Fruit fly (Drosophila melanogaster) whole organism: ENCODE data around the gene CG15130.

Experiments
- CG8478 ChIP-seq: fragments of >200 bp; optimal IDR thresholded peaks from 2 replicates; lab custom pipeline; 2018; ENCODE audit warnings: inconsistent platforms
- Dll ChIP-seq: fragments of >200 bp; optimal IDR thresholded peaks from 2 replicates; lab custom pipeline; 2017
- EcR ChIP-seq, 2 experiments: fragments of >200 bp; optimal IDR thresholded peaks; 2 replicates each; lab custom pipeline; 2017; ENCODE audit warnings: missing biosample characterization in 2 of 2, missing genetic modification characterization in 2 of 2, missing genetic modification reagents in 2 of 2
- pan ChIP-seq: fragments of >200 bp; optimal IDR thresholded peaks from 2 replicates; lab custom pipeline; 2017
- psq ChIP-seq: fragments of >200 bp; optimal IDR thresholded peaks from 2 replicates; lab custom pipeline; 2017
- usp ChIP-seq: fragments of >200 bp; optimal IDR thresholded peaks from 2 replicates; lab custom pipeline; 2017; ENCODE audit warnings: missing biosample characterization, missing genetic modification characterization, mixed read lengths

Gene CG15130

dm6 chr2L:20428756-20429408, 4.4 kb upstream of the CG15130 start:
- TF ChIP-seq pan (no peak), psq (lab: Kevin White, UChicago) (no peak), Dll (no peak), CG8478 (peak; percentile 50), EcR (GFP tag; optimal IDR thresholded peaks at IDR 0.05; lab: Kevin White, UChicago) (no peak)

dm6 chr2L:20428382-20428755, 3.9 kb upstream of the CG15130 start:
- no peak for TF ChIP-seq usp (GFP tag; lab: Kevin White, UChicago)
- TF ChIP-seq EcR (GFP tag; optimal IDR thresholded peaks at IDR 0.05; lab: Kevin White, UChicago) = no peak
- no peak for TF ChIP-seq pan
- no peak for TF ChIP-seq psq (lab: Kevin White, UChicago)
- TF ChIP-seq CG8478 = no peak
- TF ChIP-seq Dll = no peak

- no peak for TF ChIP-seq CG8478
Measured at dm6 chr2L:20427401-20427800, 2.9 kb upstream of the CG15130 start.

- TF ChIP-seq pan (no peak), EcR (GFP tag; optimal IDR thresholded peaks at IDR 0.05; lab: Kevin White, UChicago) (no peak), psq (lab: Kevin White, UChicago) (no peak), Dll (no peak), usp (GFP tag; lab: Kevin White, UChicago) (no peak), CG8478 (no peak)
Measured at dm6 chr2L:20425854-20426396, 1.5 kb upstream of the CG15130 start, which contains the start of gene CG31688. Gene CG31688 (plus strand): TSS chr2L:20426199.

- TF ChIP-seq Dll = no peak
- no peak for TF ChIP-seq usp (GFP tag; lab: Kevin White, UChicago)
- no peak for TF ChIP-seq psq (lab: Kevin White, UChicago)
- no peak for TF ChIP-seq CG8478
- TF ChIP-seq pan = no peak
- TF ChIP-seq EcR (GFP tag; optimal IDR thresholded peaks at IDR 0.05; lab: Kevin White, UChicago) = no peak
Measured at dm6 chr2L:20420035-20420434, 4.4 kb downstream of the CG15130 start.

dm6 chr2L:20417597-20418286, 6.7 kb downstream of the CG15130 start:
- TF ChIP-seq psq (lab: Kevin White, UChicago) (no peak), pan (no peak), CG8478 (no peak), usp (GFP tag; lab: Kevin White, UChicago) (no peak), EcR (GFP tag; optimal IDR thresholded peaks at IDR 0.05; lab: Kevin White, UChicago) (no peak), Dll (no peak)

- TF ChIP-seq pan (no peak), EcR (GFP tag; optimal IDR thresholded peaks at IDR 0.05; lab: Kevin White, UChicago) (no peak), CG8478 (no peak), usp (GFP tag; lab: Kevin White, UChicago) (no peak), Dll (no peak), psq (lab: Kevin White, UChicago) (no peak)
Measured at dm6 chr2L:20416754-20417563, 7.5 kb downstream of the CG15130 start, which contains the start of the genes CG10949 and Arpc2. Gene CG10949 (minus strand): TSS chr2L:20416918. Gene Arpc2 (plus strand): TSS chr2L:20417057.

- no peak for TF ChIP-seq Dll
Measured at dm6 chr2L:20414750-20415211, 9.7 kb downstream of the CG15130 start, which contains the start of gene CG10947. Gene CG10947 (minus strand): TSS chr2L:20414800.

dm6 chr2L:20413826-20414225, 10.6 kb downstream of the CG15130 start:
- TF ChIP-seq usp (GFP tag; lab: Kevin White, UChicago) (no peak), psq (lab: Kevin White, UChicago) (no peak), EcR (GFP tag; optimal IDR thresholded peaks at IDR 0.05; lab: Kevin White, UChicago) (no peak), Dll (no peak), CG8478 (no peak), pan (no peak)

dm6 chr2L:20401408-20401807, 23.1 kb downstream of the CG15130 start:
- TF ChIP-seq psq (lab: Kevin White, UChicago) (no peak), usp (GFP tag; lab: Kevin White, UChicago) (no peak), Dll (no peak), EcR (GFP tag; optimal IDR thresholded peaks at IDR 0.05; lab: Kevin White, UChicago) (no peak), CG8478 (no peak), pan (no peak)

- no peak for TF ChIP-seq Dll
- no peak for TF ChIP-seq psq (lab: Kevin White, UChicago)
- TF ChIP-seq CG8478 = no peak
- no peak for TF ChIP-seq EcR (GFP tag; optimal IDR thresholded peaks at IDR 0.05; lab: Kevin White, UChicago)
- no peak for TF ChIP-seq pan
- no peak for TF ChIP-seq usp (GFP tag; lab: Kevin White, UChicago)
Measured at dm6 chr2L:20400875-20401274, 23.6 kb downstream of the CG15130 start.

- TF ChIP-seq EcR (GFP tag; optimal IDR thresholded peaks at IDR 0.05; lab: Kevin White, UChicago) (no peak), usp (GFP tag; lab: Kevin White, UChicago) (no peak), CG8478 (no peak), psq (lab: Kevin White, UChicago) (no peak), pan (no peak), Dll (no peak)
Measured at dm6 chr2L:20399239-20399638, 25.2 kb downstream of the CG15130 start.
